Worm (Caenorhabditis elegans) whole organism, L3 larva: Measurements from ENCODE around the gene hex-2.

Experiments used
- R02D3.7 ChIP-seq: fragments of 150-350 bp; optimal IDR thresholded peaks from 2 replicates; lab custom pipeline; 2014; ENCODE audit warnings: missing biosample characterization, missing genetic modification characterization
- ZK546.5 ChIP-seq: sonication (generic microtip); optimal IDR thresholded peaks from 2 replicates; lab custom pipeline; 2017; ENCODE audit warnings: missing biosample characterization, missing genetic modification characterization
- aly-2 ChIP-seq: fragments of 150-350 bp; optimal IDR thresholded peaks from 2 replicates; lab custom pipeline; 2014; ENCODE audit warnings: missing biosample characterization, missing genetic modification characterization
- ama-1 ChIP-seq: fragments of 150-350 bp; optimal IDR thresholded peaks from 2 replicates; lab custom pipeline; 2018
- ceh-16 ChIP-seq: sonication (generic microtip); optimal IDR thresholded peaks from 2 replicates; lab custom pipeline; 2017; ENCODE audit warnings: missing biosample characterization, missing genetic modification characterization
- ceh-82 ChIP-seq: fragments of 150-350 bp; optimal IDR thresholded peaks from 2 replicates; lab custom pipeline; 2014; ENCODE audit warnings: missing biosample characterization, missing genetic modification characterization
- ceh-9 ChIP-seq: sonication (generic microtip); optimal IDR thresholded peaks from 2 replicates; lab custom pipeline; 2018; ENCODE audit warnings: missing biosample characterization, missing genetic modification characterization
- egl-27 ChIP-seq: sonication (generic microtip); optimal IDR thresholded peaks from 4 replicates; lab custom pipeline; 2017; ENCODE audit warnings: missing biosample characterization, missing genetic modification reagents, missing genetic modification characterization
- egl-5 ChIP-seq: fragments of 150-350 bp; optimal IDR thresholded peaks from 2 replicates; lab custom pipeline; 2017; ENCODE audit warnings: missing biosample characterization, missing genetic modification reagents, missing genetic modification characterization, inconsistent platforms
- elt-2 ChIP-seq: sonication (generic microtip); optimal IDR thresholded peaks from 2 replicates; lab custom pipeline; 2016; ENCODE audit warnings: missing genetic modification reagents, mild to moderate bottlenecking, missing genetic modification characterization, missing compliant biosample characterization
- elt-3 ChIP-seq, 3 experiments: fragments of 150-350 bp in 1 of 3; sonication (generic microtip) in 2 of 3; optimal IDR thresholded peaks; 2 replicates in 2 of 3; 4 replicates in 1 of 3; lab custom pipeline; 2014 to 2017; ENCODE audit warnings: missing biosample characterization in 3 of 3, missing genetic modification characterization in 3 of 3
- eor-1 ChIP-seq, 2 experiments: fragments of 150-350 bp; optimal IDR thresholded peaks; 2 replicates each; lab custom pipeline; 2014 to 2018; ENCODE audit warnings: missing biosample characterization in 2 of 2, missing genetic modification characterization in 2 of 2
- fkh-10 ChIP-seq: sonication (generic microtip); optimal IDR thresholded peaks from 2 replicates; lab custom pipeline; 2017; ENCODE audit warnings: missing biosample characterization, missing genetic modification reagents, missing genetic modification characterization
- fos-1 ChIP-seq: fragments of 150-350 bp; optimal IDR thresholded peaks from 2 replicates; lab custom pipeline; 2014; ENCODE audit warnings: missing biosample characterization, missing genetic modification characterization
- hmg-11 ChIP-seq: sonication (generic microtip); optimal IDR thresholded peaks from 2 replicates; lab custom pipeline; 2016; ENCODE audit warnings: missing genetic modification characterization, missing compliant biosample characterization
- jun-1 ChIP-seq: fragments of 150-350 bp; optimal IDR thresholded peaks from 2 replicates; lab custom pipeline; 2014; ENCODE audit warnings: missing biosample characterization, missing genetic modification reagents, missing genetic modification characterization
- lin-15B ChIP-seq: fragments of 150-350 bp; optimal IDR thresholded peaks from 2 replicates; lab custom pipeline; 2014; ENCODE audit warnings: missing biosample characterization, missing genetic modification characterization
- lin-39 ChIP-seq: fragments of 150-350 bp; optimal IDR thresholded peaks from 2 replicates; lab custom pipeline; 2018; ENCODE audit warnings: missing biosample characterization, missing genetic modification reagents, missing genetic modification characterization
- lsy-12 ChIP-seq: sonication (generic microtip); optimal IDR thresholded peaks from 2 replicates; lab custom pipeline; 2016; ENCODE audit warnings: mild to moderate bottlenecking, missing genetic modification characterization, missing compliant biosample characterization
- mdl-1 ChIP-seq: fragments of 150-350 bp; optimal IDR thresholded peaks from 2 replicates; lab custom pipeline; 2014; ENCODE audit warnings: missing biosample characterization, missing genetic modification characterization
- mml-1 ChIP-seq: fragments of 150-350 bp; sonication (generic microtip); optimal IDR thresholded peaks from 3 replicates; lab custom pipeline; 2014; ENCODE audit warnings: missing biosample characterization, missing genetic modification characterization
- nfya-1 ChIP-seq: sonication (generic microtip); optimal IDR thresholded peaks from 2 replicates; lab custom pipeline; 2017; ENCODE audit warnings: missing genetic modification characterization, mild to moderate bottlenecking, missing compliant biosample characterization, antibody characterized with exemption, moderate library complexity; ENCODE audit not compliant: insufficient read depth
- nhr-11 ChIP-seq: fragments of 150-350 bp; optimal IDR thresholded peaks from 2 replicates; lab custom pipeline; 2014; ENCODE audit warnings: missing biosample characterization, missing genetic modification characterization
- nhr-12 ChIP-seq: fragments of 150-350 bp; optimal IDR thresholded peaks from 2 replicates; lab custom pipeline; 2014; ENCODE audit warnings: missing biosample characterization, missing genetic modification characterization
- nhr-23 ChIP-seq: fragments of 150-350 bp; optimal IDR thresholded peaks from 2 replicates; lab custom pipeline; 2014; ENCODE audit warnings: missing biosample characterization, missing genetic modification reagents, missing genetic modification characterization
- nhr-237 ChIP-seq: fragments of 150-350 bp; optimal IDR thresholded peaks from 2 replicates; lab custom pipeline; 2014; ENCODE audit warnings: missing biosample characterization, missing genetic modification characterization
- nhr-28 ChIP-seq: fragments of 150-350 bp; optimal IDR thresholded peaks from 2 replicates; lab custom pipeline; 2014; ENCODE audit warnings: missing biosample characterization, missing genetic modification characterization
- nhr-43 ChIP-seq: sonication (generic microtip); optimal IDR thresholded peaks from 2 replicates; lab custom pipeline; 2016; ENCODE audit warnings: mild to moderate bottlenecking, missing genetic modification characterization, missing compliant biosample characterization; ENCODE audit not compliant: poor library complexity, severe bottlenecking
- nhr-67 ChIP-seq: fragments of 150-350 bp; optimal IDR thresholded peaks from 2 replicates; lab custom pipeline; 2014; ENCODE audit warnings: missing biosample characterization, missing genetic modification characterization
- nhr-76 ChIP-seq: fragments of 150-350 bp; sonication (generic microtip); optimal IDR thresholded peaks from 5 replicates; lab custom pipeline; 2014; ENCODE audit warnings: missing biosample characterization, missing genetic modification characterization
- nhr-77 ChIP-seq: fragments of 150-350 bp; optimal IDR thresholded peaks from 2 replicates; lab custom pipeline; 2014; ENCODE audit warnings: missing biosample characterization, missing genetic modification characterization
- pha-4 ChIP-seq: fragments of 150-350 bp; optimal IDR thresholded peaks from 2 replicates; lab custom pipeline; 2014; ENCODE audit warnings: missing biosample characterization, missing genetic modification reagents, missing genetic modification characterization
- pqm-1 ChIP-seq: fragments of 150-350 bp; optimal IDR thresholded peaks from 2 replicates; lab custom pipeline; 2017; ENCODE audit warnings: missing biosample characterization, missing genetic modification characterization, inconsistent platforms
- skn-1 ChIP-seq: fragments of 150-350 bp; optimal IDR thresholded peaks from 2 replicates; lab custom pipeline; 2014; ENCODE audit warnings: missing biosample characterization, missing genetic modification characterization
- tbx-2 ChIP-seq: sonication (generic microtip); optimal IDR thresholded peaks from 2 replicates; lab custom pipeline; 2016; ENCODE audit warnings: mild to moderate bottlenecking, missing genetic modification characterization, missing compliant biosample characterization
- unc-62 ChIP-seq: fragments of 150-350 bp; sonication (generic microtip); optimal IDR thresholded peaks from 4 replicates; lab custom pipeline; 2014; ENCODE audit warnings: missing biosample characterization, missing genetic modification reagents, missing genetic modification characterization
- zag-1 ChIP-seq: fragments of 150-350 bp; optimal IDR thresholded peaks from 2 replicates; lab custom pipeline; 2014; ENCODE audit warnings: missing biosample characterization, missing genetic modification characterization
- ztf-11 ChIP-seq: fragments of 150-350 bp; optimal IDR thresholded peaks from 2 replicates; lab custom pipeline; 2014; ENCODE audit warnings: missing biosample characterization, missing genetic modification characterization
- ztf-4 ChIP-seq: fragments of 150-350 bp; optimal IDR thresholded peaks from 2 replicates; lab custom pipeline; 2014; ENCODE audit warnings: missing biosample characterization, missing genetic modification characterization

The hex-2 gene

ce11 chrV:5666036-5666729 is 11.9 kb downstream of the hex-2 start, which contains the start of gene C14C11.7:
TSS of gene C14C11.7 (minus strand) at chrV:5666086.
- no peak for TF ChIP-seq hmg-11
- TF ChIP-seq unc-62 = no peak
- no peak for TF ChIP-seq egl-27 (tag; lab: Kevin White, UChicago)
- TF ChIP-seq nfya-1 (tag; lab: Kevin White, UChicago) = no peak
- no peak for TF ChIP-seq ceh-82 (tag; lab: Kevin White, UChicago)
- TF ChIP-seq, all 47 proteins: peak for 0

- TF ChIP-seq nhr-43 (tag; lab: Kevin White, UChicago) (peak; percentile 86), egl-27 (tag; lab: Kevin White, UChicago) (no peak), lin-15B (no peak), nhr-23 (tag; lab: Kevin White, UChicago) (peak; percentile 36), nhr-77 (tag; lab: Kevin White, UChicago) (peak; percentile 64), elt-2 (peak; percentile 6), tbx-2 (tag; lab: Kevin White, UChicago) (peak; percentile 31), eor-1 (tag; optimal IDR thresholded peaks at IDR 0.05; lab: Kevin White, UChicago) (no peak), lsy-12 (tag; lab: Kevin White, UChicago) (peak; percentile 71)
- TF ChIP-seq, all 47 proteins: peak for 6
These were observed 13.1 kb downstream of the hex-2 start for ce11 chrV:5667337-5667736.

ce11 chrV:5668968-5669367 is 14.7 kb downstream of the hex-2 start:
- TF ChIP-seq eor-1 (tag; optimal IDR thresholded peaks at IDR 0.05; lab: Kevin White, UChicago) (no peak), ama-1 (lab: Kevin White, UChicago) (no peak), elt-3 (tag; optimal IDR thresholded peaks at IDR 0.05; lab: Kevin White, UChicago) (no peak), aly-2 (tag; lab: Kevin White, UChicago) (no peak), pha-4 (tag; lab: Kevin White, UChicago) (no peak), jun-1 (no peak), nhr-28 (tag; lab: Kevin White, UChicago) (no peak), zag-1 (no peak), pqm-1 (tag; lab: Kevin White, UChicago) (no peak), lsy-12 (tag; lab: Kevin White, UChicago) (no peak)
- TF ChIP-seq, all 47 proteins: peak for 0

ce11 chrV:5672270-5672669 is 18.0 kb downstream of the hex-2 start:
- TF ChIP-seq ceh-9 (tag; lab: Kevin White, UChicago) (no peak), mdl-1 (tag; lab: Kevin White, UChicago) (no peak), nhr-76 (tag; lab: Kevin White, UChicago) (no peak), unc-62 (no peak), nhr-28 (tag; lab: Kevin White, UChicago) (no peak), aly-2 (tag; lab: Kevin White, UChicago) (no peak), nhr-67 (tag; lab: Kevin White, UChicago) (no peak), ama-1 (lab: Kevin White, UChicago) (no peak), lin-39 (tag; lab: Kevin White, UChicago) (no peak), R02D3.7 (tag; lab: Kevin White, UChicago) (no peak), mml-1 (tag; lab: Kevin White, UChicago) (no peak), nhr-11 (tag; lab: Kevin White, UChicago) (no peak), ceh-16 (tag; lab: Kevin White, UChicago) (no peak), elt-2 (no peak), egl-5 (tag; lab: Kevin White, UChicago) (no peak), ztf-11 (no peak)
- TF ChIP-seq, all 47 proteins: peak for 0

ce11 chrV:5676011-5676410 is 21.8 kb downstream of the hex-2 start, which contains the start of gene pqn-13:
TSS of gene pqn-13 (minus strand) at chrV:5676111.
- TF ChIP-seq nhr-77 (tag; lab: Kevin White, UChicago) (no peak), nhr-76 (tag; lab: Kevin White, UChicago) (no peak), skn-1 (tag; lab: Kevin White, UChicago) (no peak), nhr-23 (tag; lab: Kevin White, UChicago) (no peak), ztf-4 (tag; lab: Kevin White, UChicago) (no peak), egl-27 (tag; lab: Kevin White, UChicago) (no peak), nhr-237 (tag; lab: Kevin White, UChicago) (no peak), nhr-11 (tag; lab: Kevin White, UChicago) (no peak), ZK546.5 (tag; lab: Kevin White, UChicago) (no peak), fos-1 (tag; lab: Kevin White, UChicago) (no peak), ceh-82 (tag; lab: Kevin White, UChicago) (no peak), ceh-9 (tag; lab: Kevin White, UChicago) (no peak), aly-2 (tag; lab: Kevin White, UChicago) (no peak), fkh-10 (GFP tag; lab: Kevin White, UChicago) (no peak), ceh-16 (tag; lab: Kevin White, UChicago) (no peak), nhr-12 (tag; lab: Kevin White, UChicago) (no peak)
- TF ChIP-seq, all 47 proteins: peak for 0
